Worm (Caenorhabditis elegans) whole organism, L3 larva: ENCODE data around the gene klp-18.

Source experiments
- ama-1 ChIP-seq: fragments of 150-350 bp; optimal IDR thresholded peaks from 2 replicates; lab custom pipeline; 2018
- ceh-28 ChIP-seq: fragments of 150-350 bp; optimal IDR thresholded peaks from 2 replicates; lab custom pipeline; 2014; ENCODE audit warnings: missing biosample characterization, missing genetic modification reagents, missing genetic modification characterization
- mdl-1 ChIP-seq: fragments of 150-350 bp; optimal IDR thresholded peaks from 2 replicates; lab custom pipeline; 2014; ENCODE audit warnings: missing biosample characterization, missing genetic modification characterization
- nhr-237 ChIP-seq: fragments of 150-350 bp; optimal IDR thresholded peaks from 2 replicates; lab custom pipeline; 2014; ENCODE audit warnings: missing biosample characterization, missing genetic modification characterization
- nhr-67 ChIP-seq: fragments of 150-350 bp; optimal IDR thresholded peaks from 2 replicates; lab custom pipeline; 2014; ENCODE audit warnings: missing biosample characterization, missing genetic modification characterization
- pha-4 ChIP-seq: fragments of 150-350 bp; optimal IDR thresholded peaks from 2 replicates; lab custom pipeline; 2014; ENCODE audit warnings: missing biosample characterization, missing genetic modification reagents, missing genetic modification characterization
- sea-2 ChIP-seq: fragments of 150-350 bp; sonication (generic microtip); optimal IDR thresholded peaks from 4 replicates; lab custom pipeline; 2014; ENCODE audit warnings: missing biosample characterization, missing genetic modification reagents, missing genetic modification characterization
- unc-62 ChIP-seq: fragments of 150-350 bp; sonication (generic microtip); optimal IDR thresholded peaks from 4 replicates; lab custom pipeline; 2014; ENCODE audit warnings: missing biosample characterization, missing genetic modification reagents, missing genetic modification characterization
- ztf-4 ChIP-seq: fragments of 150-350 bp; optimal IDR thresholded peaks from 2 replicates; lab custom pipeline; 2014; ENCODE audit warnings: missing biosample characterization, missing genetic modification characterization

- TF ChIP-seq ama-1 (lab: Kevin White, UChicago) (no peak), mdl-1 (tag; lab: Kevin White, UChicago) (no peak), sea-2 (GFP tag; lab: Kevin White, UChicago) (no peak), nhr-237 (tag; lab: Kevin White, UChicago) (no peak), pha-4 (tag; lab: Kevin White, UChicago) (peak; percentile 50), nhr-67 (tag; lab: Kevin White, UChicago) (no peak), unc-62 (no peak), ztf-4 (tag; lab: Kevin White, UChicago) (no peak), ceh-28 (no peak)
Measured at ce11 chrIV:7012731-7013445, 27.1 kb upstream of the klp-18 start.
